Fruit fly (Drosophila melanogaster): ENCODE data around the gene CG32483.

The CG32483 gene

dm6 chr3L:718378-718777 lies 28.5 kb upstream of the CG32483 start:
- no peak for TF ChIP-seq EcR (GFP tag; optimal IDR thresholded peaks at IDR 0.05)
- no peak for TF ChIP-seq Dll (optimal IDR thresholded peaks at IDR 0.05)
- TF ChIP-seq usp (GFP tag; optimal IDR thresholded peaks at IDR 0.05) = no peak
- no peak for TF ChIP-seq pan (optimal IDR thresholded peaks at IDR 0.05)
- no peak for TF ChIP-seq CG8478 (optimal IDR thresholded peaks at IDR 0.05)
- no peak for TF ChIP-seq psq (optimal IDR thresholded peaks at IDR 0.05)

DNA sequence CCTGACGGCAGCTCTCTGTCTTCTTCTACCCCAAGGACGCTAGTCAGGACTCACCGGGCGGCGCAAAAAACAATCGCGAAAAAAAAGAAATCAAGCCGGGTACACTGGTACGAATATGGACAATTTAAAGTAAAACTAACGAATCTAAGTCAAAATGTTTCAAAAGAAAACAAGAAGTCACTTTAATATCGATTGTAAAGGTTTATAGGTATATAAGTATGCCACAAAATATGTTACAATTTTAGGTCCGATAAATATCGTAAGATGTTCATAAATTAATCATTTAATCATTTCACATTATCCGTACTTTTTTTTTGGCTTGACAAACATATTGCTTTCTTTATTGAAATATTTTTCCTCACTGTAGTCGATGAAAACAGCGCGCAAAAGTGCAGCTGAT lies 26.2 kb upstream of the CG32483 start:
- no peak for TF ChIP-seq CG8478 (optimal IDR thresholded peaks at IDR 0.05)

- TF ChIP-seq CG8478 (optimal IDR thresholded peaks at IDR 0.05) = peak; percentile 1
- TF ChIP-seq psq (optimal IDR thresholded peaks at IDR 0.05) = no peak
Observed at dm6 chr3L:711839-712553, 22.1 kb upstream of the CG32483 start, which contains the start of gene CG13896. Gene CG13896 (minus strand): TSS chr3L:711850.

DNA sequence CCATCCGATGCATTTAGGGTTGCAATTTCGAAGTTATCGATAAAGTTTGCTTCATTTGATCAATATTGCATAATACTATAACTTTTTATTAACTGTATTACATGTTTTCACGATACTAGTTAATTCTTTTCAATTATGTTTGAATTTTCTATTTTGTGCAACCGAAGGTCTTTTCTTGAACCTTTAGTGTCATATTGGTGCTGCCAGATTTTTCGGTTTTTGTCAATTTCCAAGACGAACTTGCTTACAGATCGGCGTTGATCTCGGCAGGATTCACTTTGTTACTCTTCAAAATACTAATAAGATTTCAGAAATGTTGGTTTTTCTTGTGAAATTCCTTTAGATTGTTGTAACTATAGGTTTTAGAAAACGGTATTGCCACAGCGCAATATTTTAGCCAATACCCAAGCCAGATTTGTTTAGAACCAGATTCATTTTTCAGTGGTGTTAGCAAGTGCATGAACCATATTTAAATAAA lies 20.5 kb upstream of the CG32483 start, which contains the start of gene CkIIalpha-i3:
Gene CkIIalpha-i3, minus strand, starts transcription at position 263 of the 478 bp plus-strand sequence.
- TF ChIP-seq Dll (optimal IDR thresholded peaks at IDR 0.05) (no peak), pan (optimal IDR thresholded peaks at IDR 0.05) (no peak), CG8478 (optimal IDR thresholded peaks at IDR 0.05) (no peak), EcR (GFP tag; optimal IDR thresholded peaks at IDR 0.05) (no peak), usp (GFP tag; optimal IDR thresholded peaks at IDR 0.05) (no peak)

DNA sequence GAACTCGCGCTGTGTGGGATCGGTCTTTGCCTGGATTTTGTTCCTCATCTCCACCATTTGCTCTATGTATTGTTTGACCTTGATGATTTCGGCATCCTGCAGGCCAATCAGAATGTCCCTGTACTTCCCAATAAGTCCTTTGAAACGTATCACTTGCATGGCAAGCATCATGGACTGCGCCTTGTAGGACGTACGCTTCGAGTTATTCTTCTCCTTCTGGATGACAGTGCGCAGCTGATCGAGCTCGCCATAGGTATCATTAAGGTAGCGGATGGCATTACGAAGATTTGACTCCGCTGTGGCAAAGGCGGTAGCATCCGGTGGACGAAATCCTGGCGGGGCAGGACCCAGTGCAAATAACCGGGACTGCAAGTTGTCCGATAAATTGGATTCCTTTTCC lies 20.0 kb upstream of the CG32483 start:
- no peak for TF ChIP-seq CG8478 (optimal IDR thresholded peaks at IDR 0.05)
- no peak for TF ChIP-seq psq (optimal IDR thresholded peaks at IDR 0.05)
- no peak for TF ChIP-seq pan (optimal IDR thresholded peaks at IDR 0.05)
- TF ChIP-seq usp (GFP tag; optimal IDR thresholded peaks at IDR 0.05) = no peak
- TF ChIP-seq Dll (optimal IDR thresholded peaks at IDR 0.05) = no peak
- no peak for TF ChIP-seq EcR (GFP tag; optimal IDR thresholded peaks at IDR 0.05)

DNA sequence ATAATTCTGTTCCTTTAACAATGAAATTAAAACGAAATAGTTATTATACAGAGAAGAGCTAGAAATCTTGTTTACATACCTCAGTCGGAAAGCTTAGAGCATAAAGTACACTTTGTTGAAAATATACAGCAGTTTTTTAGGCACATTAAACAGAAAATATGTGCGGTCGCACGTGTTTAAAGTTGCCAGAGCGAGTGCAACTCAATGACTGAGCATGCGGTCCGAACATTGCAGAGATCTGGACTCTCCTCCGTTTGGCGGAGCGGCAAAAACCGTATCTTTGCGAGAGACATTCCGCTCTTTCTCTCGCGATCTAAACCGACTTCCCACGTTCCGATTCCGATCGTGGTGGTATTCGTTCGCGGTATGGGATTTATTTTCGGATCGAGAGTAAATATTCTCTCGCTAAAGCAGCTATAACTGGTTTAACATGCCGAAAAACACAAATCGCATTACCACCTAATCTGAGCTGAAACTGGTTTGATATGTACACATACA lies 18.2 kb upstream of the CG32483 start, which contains the start of gene CG13895:
Gene CG13895, minus strand, starts transcription at position 214 of the 498 bp plus-strand sequence.
- TF ChIP-seq EcR (GFP tag; optimal IDR thresholded peaks at IDR 0.05) = no peak
- no peak for TF ChIP-seq Dll (optimal IDR thresholded peaks at IDR 0.05)
- no peak for TF ChIP-seq pan (optimal IDR thresholded peaks at IDR 0.05)
- no peak for TF ChIP-seq usp (GFP tag; optimal IDR thresholded peaks at IDR 0.05)
- no peak for TF ChIP-seq psq (optimal IDR thresholded peaks at IDR 0.05)
- no peak for TF ChIP-seq CG8478 (optimal IDR thresholded peaks at IDR 0.05)

DNA sequence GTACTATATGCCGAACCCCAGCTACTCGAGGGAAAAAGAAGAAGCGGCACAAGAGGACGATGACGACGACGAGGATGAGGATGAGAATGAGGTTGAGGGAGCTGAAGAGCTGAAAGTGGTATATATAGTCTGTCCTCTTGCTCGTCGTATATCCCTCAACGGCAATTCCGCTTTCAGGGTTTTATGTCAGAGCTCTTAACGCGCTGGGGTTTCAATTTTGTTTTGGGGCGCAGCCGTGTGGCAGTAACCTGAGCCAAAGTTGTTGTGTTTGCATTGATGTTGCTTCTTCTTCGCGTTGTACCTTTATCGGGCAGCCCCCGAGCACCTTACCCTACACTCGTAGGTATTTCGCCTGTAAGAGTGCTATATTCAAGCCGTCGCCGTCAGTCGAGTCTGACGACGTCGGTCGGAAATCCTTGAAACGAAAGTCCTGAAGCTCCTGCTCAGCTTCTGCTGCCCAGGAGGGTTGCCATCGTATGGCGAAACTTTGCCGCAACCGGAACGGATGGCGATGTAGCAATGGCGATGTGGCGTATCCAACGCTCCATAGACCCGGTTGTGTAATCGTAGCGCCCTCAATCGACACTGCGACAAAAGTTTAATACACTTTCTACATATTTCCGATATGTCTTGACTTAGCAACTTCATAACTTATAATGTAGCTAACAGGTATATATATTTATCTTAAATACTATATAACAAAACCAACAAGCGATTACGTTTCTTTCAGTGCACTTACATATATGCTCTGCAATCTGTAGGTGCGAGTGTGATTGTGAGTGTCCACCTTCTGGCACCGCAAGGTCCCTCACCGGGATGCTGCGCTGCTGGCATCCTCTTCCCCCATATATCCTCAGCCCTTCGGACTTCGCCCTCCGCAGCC lies 15.0 kb upstream of the CG32483 start:
- no peak for TF ChIP-seq CG8478 (optimal IDR thresholded peaks at IDR 0.05)

dm6 chr3L:703160-703793 lies 13.4 kb upstream of the CG32483 start:
- TF ChIP-seq CG8478 (optimal IDR thresholded peaks at IDR 0.05) = no peak
- no peak for TF ChIP-seq usp (GFP tag; optimal IDR thresholded peaks at IDR 0.05)
- no peak for TF ChIP-seq Dll (optimal IDR thresholded peaks at IDR 0.05)
- TF ChIP-seq EcR (GFP tag; optimal IDR thresholded peaks at IDR 0.05) = no peak
- TF ChIP-seq pan (optimal IDR thresholded peaks at IDR 0.05) = no peak
- TF ChIP-seq psq (optimal IDR thresholded peaks at IDR 0.05) = no peak

DNA sequence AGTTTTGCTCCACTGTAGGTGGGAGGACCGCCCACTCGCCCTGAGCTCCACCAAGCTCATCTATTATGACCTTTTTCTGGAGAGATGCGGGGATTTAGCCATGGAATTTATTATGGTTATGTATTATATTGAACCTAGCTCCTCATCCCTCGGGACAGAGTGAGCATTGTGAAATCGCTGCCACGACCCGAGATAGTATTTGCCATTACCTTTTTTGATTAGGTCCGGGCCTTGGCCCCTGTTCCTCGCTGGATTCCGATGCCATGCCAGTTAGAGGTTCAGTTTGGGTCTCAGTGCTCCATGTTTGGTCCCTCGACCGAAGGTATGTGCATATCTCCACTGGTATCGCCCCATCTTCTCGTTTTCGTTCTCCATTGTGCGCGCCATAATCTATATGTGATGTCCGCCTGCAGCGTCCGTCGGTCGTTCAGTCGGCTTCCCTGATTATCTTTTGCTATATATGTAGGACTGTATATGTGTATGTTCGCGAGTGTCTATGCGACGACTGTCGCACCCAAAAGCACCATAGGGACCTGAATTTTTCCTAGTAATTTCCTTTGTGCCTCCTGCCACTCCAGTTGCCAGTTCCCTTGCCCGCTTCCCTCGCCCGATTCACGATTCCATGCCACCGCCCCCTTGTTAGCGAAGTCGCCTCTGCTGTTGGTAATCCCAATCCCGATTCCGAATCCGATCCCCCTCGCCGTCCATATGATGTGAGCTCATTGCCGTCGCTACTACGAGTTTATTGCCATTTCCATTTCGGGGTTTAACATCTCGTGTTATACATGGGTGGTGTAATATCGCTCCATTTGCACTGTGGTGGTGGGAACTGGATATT lies 12.1 kb upstream of the CG32483 start:
- TF ChIP-seq pan (optimal IDR thresholded peaks at IDR 0.05) (no peak), psq (optimal IDR thresholded peaks at IDR 0.05) (no peak), CG8478 (optimal IDR thresholded peaks at IDR 0.05) (no peak), EcR (GFP tag; optimal IDR thresholded peaks at IDR 0.05) (no peak), usp (GFP tag; optimal IDR thresholded peaks at IDR 0.05) (no peak), Dll (optimal IDR thresholded peaks at IDR 0.05) (no peak)

DNA sequence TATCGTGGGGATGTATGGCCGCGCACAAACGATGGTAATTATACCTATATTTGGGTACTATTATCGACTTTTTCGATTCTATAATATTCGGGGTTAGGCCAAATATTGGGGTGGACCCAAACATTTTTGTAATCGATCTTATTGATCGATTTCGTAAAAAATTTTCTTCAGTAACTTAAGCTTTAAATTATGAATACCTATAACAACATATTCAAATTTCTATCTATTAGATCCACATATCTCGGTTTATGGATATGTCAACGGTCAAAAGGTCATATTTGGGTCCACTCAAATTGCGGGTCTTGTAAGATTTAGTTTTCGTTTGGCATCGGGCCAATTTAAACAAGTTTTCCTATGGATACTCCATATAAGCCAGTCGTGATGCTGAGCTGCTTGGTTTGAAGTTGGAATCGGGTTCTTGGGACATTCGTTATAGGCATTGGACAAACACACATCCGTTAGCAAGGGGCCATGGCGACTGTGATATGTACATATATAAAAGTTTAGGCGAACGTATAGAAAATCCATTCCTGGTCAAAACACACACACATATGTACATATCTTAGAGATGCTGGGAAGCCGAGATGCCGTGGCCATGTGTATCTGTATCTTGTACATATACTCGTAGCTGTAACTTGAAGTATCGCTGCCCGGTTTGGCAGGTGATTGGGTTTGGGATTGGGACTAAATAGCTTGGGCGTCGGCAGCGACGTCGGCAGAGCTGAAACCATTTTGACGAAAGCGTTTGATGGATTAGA lies 10.5 kb upstream of the CG32483 start:
- no peak for TF ChIP-seq usp (GFP tag; optimal IDR thresholded peaks at IDR 0.05)
- no peak for TF ChIP-seq psq (optimal IDR thresholded peaks at IDR 0.05)
- TF ChIP-seq CG8478 (optimal IDR thresholded peaks at IDR 0.05) = no peak
- no peak for TF ChIP-seq pan (optimal IDR thresholded peaks at IDR 0.05)
- no peak for TF ChIP-seq Dll (optimal IDR thresholded peaks at IDR 0.05)
